Worm (Caenorhabditis elegans) whole organism, mixed stage, embryonic: ENCODE measurements around the gene Y39E4B.11.

Experiments
- M03D4.4 ChIP-seq: sonication (generic microtip); optimal IDR thresholded peaks from 2 replicates; lab custom pipeline; 2017; ENCODE audit warnings: mild to moderate bottlenecking, missing genetic modification characterization, missing compliant biosample characterization
- blmp-1 ChIP-seq: fragments of 150-350 bp; optimal IDR thresholded peaks from 2 replicates; lab custom pipeline; 2014; ENCODE audit warnings: missing biosample characterization, missing genetic modification characterization
- ceh-39 ChIP-seq: fragments of 150-350 bp; optimal IDR thresholded peaks from 2 replicates; lab custom pipeline; 2014; ENCODE audit warnings: missing biosample characterization, missing genetic modification characterization
- ceh-43 ChIP-seq: fragments of 200-800 bp; sonication (Bioruptor generic); optimal IDR thresholded peaks from 2 replicates; lab custom pipeline; 2018; ENCODE audit warnings: mild to moderate bottlenecking, missing genetic modification characterization, moderate library complexity, missing compliant biosample characterization
- ceh-83 ChIP-seq: fragments of 200-800 bp; sonication (Bioruptor generic); optimal IDR thresholded peaks from 2 replicates; lab custom pipeline; 2018; ENCODE audit warnings: mild to moderate bottlenecking, missing genetic modification characterization, missing compliant biosample characterization
- ces-1 ChIP-seq: fragments of 150-350 bp; optimal IDR thresholded peaks from 2 replicates; lab custom pipeline; 2014; ENCODE audit warnings: missing biosample characterization, missing genetic modification reagents, missing genetic modification characterization
- cnd-1 ChIP-seq: fragments of 200-800 bp; sonication (Bioruptor generic); optimal IDR thresholded peaks from 2 replicates; lab custom pipeline; 2018; ENCODE audit warnings: mild to moderate bottlenecking, missing genetic modification characterization, missing compliant biosample characterization
- drap-1 ChIP-seq: fragments of 200-800 bp; sonication (Bioruptor generic); optimal IDR thresholded peaks from 3 replicates; lab custom pipeline; 2018; ENCODE audit warnings: mild to moderate bottlenecking, missing genetic modification characterization, missing compliant biosample characterization
- elt-1 ChIP-seq: sonication (generic microtip); optimal IDR thresholded peaks from 2 replicates; lab custom pipeline; 2017; ENCODE audit warnings: missing genetic modification characterization, mild to moderate bottlenecking, missing compliant biosample characterization, antibody characterized with exemption, moderate library complexity, borderline replicate concordance; ENCODE audit not compliant: insufficient read depth
- flh-1 ChIP-seq: fragments of 200-800 bp; sonication (Bioruptor generic); optimal IDR thresholded peaks from 2 replicates; lab custom pipeline; 2018; ENCODE audit warnings: mild to moderate bottlenecking, missing genetic modification characterization, moderate library complexity, missing compliant biosample characterization
- ham-2 ChIP-seq: fragments of 200-800 bp; sonication (Bioruptor generic); optimal IDR thresholded peaks from 2 replicates; lab custom pipeline; 2018; ENCODE audit warnings: mild to moderate bottlenecking, missing genetic modification characterization, missing compliant biosample characterization
- lin-13 ChIP-seq: fragments of 150-350 bp; optimal IDR thresholded peaks from 2 replicates; lab custom pipeline; 2014; ENCODE audit warnings: missing biosample characterization, missing genetic modification characterization
- lin-32 ChIP-seq: fragments of 200-800 bp; sonication (Bioruptor generic); optimal IDR thresholded peaks from 2 replicates; lab custom pipeline; 2018; ENCODE audit warnings: mild to moderate bottlenecking, missing genetic modification characterization, missing compliant biosample characterization
- lsy-2 ChIP-seq: fragments of 150-350 bp; optimal IDR thresholded peaks from 2 replicates; lab custom pipeline; 2014; ENCODE audit warnings: missing biosample characterization, missing genetic modification characterization
- mab-5 ChIP-seq: fragments of 150-350 bp; optimal IDR thresholded peaks from 2 replicates; lab custom pipeline; 2014; ENCODE audit warnings: missing biosample characterization, missing genetic modification characterization
- mep-1 ChIP-seq: fragments of 150-350 bp; optimal IDR thresholded peaks from 2 replicates; lab custom pipeline; 2017; ENCODE audit warnings: missing biosample characterization, missing genetic modification reagents, missing genetic modification characterization, inconsistent platforms
- mls-2 ChIP-seq: sonication (generic microtip); optimal IDR thresholded peaks from 2 replicates; lab custom pipeline; 2016; ENCODE audit warnings: mild to moderate bottlenecking, missing genetic modification characterization, moderate library complexity, missing compliant biosample characterization
- nhr-12 ChIP-seq: fragments of 150-350 bp; optimal IDR thresholded peaks from 2 replicates; lab custom pipeline; 2014; ENCODE audit warnings: missing biosample characterization, missing genetic modification characterization
- nhr-2 ChIP-seq: fragments of 150-350 bp; optimal IDR thresholded peaks from 2 replicates; lab custom pipeline; 2014; ENCODE audit warnings: missing biosample characterization, missing genetic modification characterization
- nhr-237 ChIP-seq: fragments of 150-350 bp; optimal IDR thresholded peaks from 2 replicates; lab custom pipeline; 2014; ENCODE audit warnings: missing biosample characterization, missing genetic modification characterization
- nhr-28 ChIP-seq: fragments of 150-350 bp; optimal IDR thresholded peaks from 2 replicates; lab custom pipeline; 2014; ENCODE audit warnings: missing biosample characterization, missing genetic modification characterization
- nhr-76 ChIP-seq: sonication (generic microtip); optimal IDR thresholded peaks from 2 replicates; lab custom pipeline; 2017; ENCODE audit warnings: missing biosample characterization, missing genetic modification characterization
- pha-4 ChIP-seq: fragments of 150-350 bp; optimal IDR thresholded peaks from 2 replicates; lab custom pipeline; 2018; ENCODE audit warnings: missing biosample characterization, missing genetic modification reagents, missing genetic modification characterization
- snpc-4 ChIP-seq: fragments of 150-350 bp; optimal IDR thresholded peaks from 2 replicates; lab custom pipeline; 2014; ENCODE audit warnings: missing biosample characterization, missing genetic modification characterization
- sptf-1 ChIP-seq: sonication (generic microtip); optimal IDR thresholded peaks from 2 replicates; lab custom pipeline; 2017; ENCODE audit warnings: mild to moderate bottlenecking, missing genetic modification characterization, moderate library complexity, missing compliant biosample characterization
- tbx-8 ChIP-seq: fragments of 200-800 bp; sonication (Bioruptor generic); optimal IDR thresholded peaks from 2 replicates; lab custom pipeline; 2018; ENCODE audit warnings: mild to moderate bottlenecking, missing genetic modification characterization, moderate library complexity, missing compliant biosample characterization
- unc-120 ChIP-seq: sonication (generic microtip); optimal IDR thresholded peaks from 2 replicates; lab custom pipeline; 2017; ENCODE audit warnings: missing genetic modification characterization, missing compliant biosample characterization; ENCODE audit not compliant: poor library complexity, severe bottlenecking
- unc-39 ChIP-seq: fragments of 150-350 bp; optimal IDR thresholded peaks from 2 replicates; lab custom pipeline; 2014; ENCODE audit warnings: missing biosample characterization, missing genetic modification characterization
- unc-62 ChIP-seq: fragments of 150-350 bp; optimal IDR thresholded peaks from 2 replicates; lab custom pipeline; 2014; ENCODE audit warnings: missing biosample characterization, missing genetic modification reagents, missing genetic modification characterization
- zip-8 ChIP-seq: fragments of 150-350 bp; optimal IDR thresholded peaks from 2 replicates; lab custom pipeline; 2014; ENCODE audit warnings: missing biosample characterization, missing genetic modification characterization
- ztf-11 ChIP-seq: fragments of 150-350 bp; optimal IDR thresholded peaks from 2 replicates; lab custom pipeline; 2014; ENCODE audit warnings: missing biosample characterization, missing genetic modification characterization

The Y39E4B.11 gene

ce11 chrIII:13208978-13209377, 4.2 kb downstream of the Y39E4B.11 start:
- TF ChIP-seq mep-1 (tag; lab: Kevin White, UChicago) (no peak), zip-8 (tag; lab: Kevin White, UChicago) (peak; percentile 65), cnd-1 (tag; lab: Kevin White, UChicago) (no peak), lin-32 (GFP tag; lab: Kevin White, UChicago) (no peak), nhr-12 (tag; lab: Kevin White, UChicago) (no peak), drap-1 (GFP tag; lab: Kevin White, UChicago) (no peak)

ce11 chrIII:13212366-13212765, 7.6 kb downstream of the Y39E4B.11 start, which contains the start of gene tsp-3:
Gene tsp-3, plus strand, starts transcription at chrIII:13212666.
- TF ChIP-seq unc-120 (tag; lab: Kevin White, UChicago) = no peak
- TF ChIP-seq ceh-83 (GFP tag; lab: Kevin White, UChicago) = no peak
- no peak for TF ChIP-seq nhr-76 (tag; lab: Kevin White, UChicago)
- TF ChIP-seq mab-5 (tag; lab: Kevin White, UChicago) = no peak
- TF ChIP-seq lin-32 (GFP tag; lab: Kevin White, UChicago) = no peak
- TF ChIP-seq cnd-1 (tag; lab: Kevin White, UChicago) = no peak
- TF ChIP-seq zip-8 (tag; lab: Kevin White, UChicago) = no peak
- no peak for TF ChIP-seq ces-1
- no peak for TF ChIP-seq drap-1 (GFP tag; lab: Kevin White, UChicago)
- no peak for TF ChIP-seq blmp-1 (tag; lab: Kevin White, UChicago)
- TF ChIP-seq ham-2 (GFP tag; lab: Kevin White, UChicago) = no peak
- no peak for TF ChIP-seq unc-62
- TF ChIP-seq ztf-11 = no peak

- no peak for TF ChIP-seq ham-2 (GFP tag; lab: Kevin White, UChicago)
- TF ChIP-seq nhr-28 = no peak
- TF ChIP-seq ceh-39 (tag; lab: Kevin White, UChicago) = no peak
- TF ChIP-seq M03D4.4 (tag; lab: Kevin White, UChicago) = no peak
- TF ChIP-seq mab-5 (tag; lab: Kevin White, UChicago) = no peak
- no peak for TF ChIP-seq ces-1
- no peak for TF ChIP-seq mls-2 (tag; lab: Kevin White, UChicago)
- TF ChIP-seq sptf-1 (tag; lab: Kevin White, UChicago) = no peak
- no peak for TF ChIP-seq mep-1 (tag; lab: Kevin White, UChicago)
- no peak for TF ChIP-seq ztf-11
- TF ChIP-seq elt-1 (tag; lab: Kevin White, UChicago) = no peak
- no peak for TF ChIP-seq ceh-43 (GFP tag; lab: Kevin White, UChicago)
- TF ChIP-seq unc-39 (tag; lab: Kevin White, UChicago) = no peak
- no peak for TF ChIP-seq unc-62
- TF ChIP-seq nhr-2 = no peak
- no peak for TF ChIP-seq flh-1 (GFP tag; lab: Kevin White, UChicago)
- TF ChIP-seq, all 35 proteins: peak for 0
Measured at ce11 chrIII:13213111-13213510, 8.3 kb downstream of the Y39E4B.11 start.

- TF ChIP-seq blmp-1 (tag; lab: Kevin White, UChicago) (peak; percentile 23), ces-1 (peak; percentile 45), mab-5 (tag; lab: Kevin White, UChicago) (no peak)
Measured at ce11 chrIII:13215682-13216081, 10.9 kb downstream of the Y39E4B.11 start.

- TF ChIP-seq tbx-8 (GFP tag; lab: Kevin White, UChicago) (no peak), ceh-39 (tag; lab: Kevin White, UChicago) (no peak), ceh-83 (GFP tag; lab: Kevin White, UChicago) (no peak), elt-1 (tag; lab: Kevin White, UChicago) (peak; percentile 32), blmp-1 (tag; lab: Kevin White, UChicago) (peak; percentile 61), snpc-4 (tag; lab: Kevin White, UChicago) (no peak), lsy-2 (no peak)
Measured at ce11 chrIII:13216488-13217016, 11.8 kb downstream of the Y39E4B.11 start.

- TF ChIP-seq sptf-1 (tag; lab: Kevin White, UChicago) (no peak), ham-2 (GFP tag; lab: Kevin White, UChicago) (no peak), zip-8 (tag; lab: Kevin White, UChicago) (no peak), nhr-76 (tag; lab: Kevin White, UChicago) (no peak), M03D4.4 (tag; lab: Kevin White, UChicago) (no peak), ces-1 (no peak), pha-4 (no peak), nhr-237 (tag; lab: Kevin White, UChicago) (no peak), nhr-2 (no peak), tbx-8 (GFP tag; lab: Kevin White, UChicago) (no peak), elt-1 (tag; lab: Kevin White, UChicago) (no peak), lin-13 (tag; lab: Kevin White, UChicago) (no peak), ztf-11 (no peak), snpc-4 (tag; lab: Kevin White, UChicago) (no peak)
- TF ChIP-seq, all 35 proteins: peak for 0
Measured at ce11 chrIII:13222772-13223171, 18.0 kb downstream of the Y39E4B.11 start, which contains the start of gene Y43F4A.1. Gene Y43F4A.1, plus strand, starts transcription at chrIII:13223072.
